Fruit fly (Drosophila melanogaster) whole organism, embryonic: ENCODE results near the gene Ctr1A.

Source experiments
- Abd-B ChIP-seq: fragments of 200-800 bp; sonication (Bioruptor generic); optimal IDR thresholded peaks from 2 replicates; lab custom pipeline; 2018; ENCODE audit warnings: missing biosample characterization, mild to moderate bottlenecking, missing genetic modification characterization, moderate library complexity
- Adf1 ChIP-seq: fragments of 200-800 bp; sonication (Bioruptor generic); IDR thresholded peaks from 2 replicates; pipeline ENCODE4 v1.3.6; 2022; ENCODE audit warnings: missing biosample characterization, missing genetic modification characterization
- Atf3 ChIP-seq: fragments of 200-800 bp; sonication (Bioruptor generic); optimal IDR thresholded peaks from 3 replicates; lab custom pipeline; 2016; ENCODE audit warnings: missing biosample characterization, missing genetic modification characterization
- B-H2 ChIP-seq: fragments of 200-800 bp; sonication (Bioruptor generic); optimal IDR thresholded peaks from 2 replicates; lab custom pipeline; 2018; ENCODE audit warnings: missing biosample characterization, mild to moderate bottlenecking, missing genetic modification characterization
- CG10274 ChIP-seq: fragments of 200-800 bp; sonication (Bioruptor generic); optimal IDR thresholded peaks from 3 replicates; lab custom pipeline; 2017; ENCODE audit warnings: missing biosample characterization, mild to moderate bottlenecking, missing genetic modification characterization
- CG10979 ChIP-seq: fragments of 200-800 bp; sonication (Bioruptor generic); optimal IDR thresholded peaks from 2 replicates; lab custom pipeline; 2018; ENCODE audit warnings: missing biosample characterization, mild to moderate bottlenecking, missing genetic modification characterization, moderate library complexity
- CG11504 ChIP-seq: fragments of 200-800 bp; sonication (Bioruptor generic); optimal IDR thresholded peaks from 3 replicates; lab custom pipeline; 2019; ENCODE audit warnings: missing biosample characterization, mild to moderate bottlenecking, missing genetic modification characterization, moderate library complexity
- CG12219 ChIP-seq: fragments of 200-800 bp; sonication (Bioruptor generic); optimal IDR thresholded peaks from 3 replicates; lab custom pipeline; 2018; ENCODE audit warnings: missing biosample characterization, mild to moderate bottlenecking, missing genetic modification characterization
- CG14667 ChIP-seq: fragments of 200-800 bp; sonication (Bioruptor generic); IDR thresholded peaks from 2 replicates; pipeline ENCODE4 v1.3.6; 2022; ENCODE audit warnings: missing biosample characterization, missing genetic modification characterization
- CG15601 ChIP-seq: fragments of 200-800 bp; sonication (Bioruptor generic); optimal IDR thresholded peaks from 3 replicates; lab custom pipeline; 2019; ENCODE audit warnings: missing biosample characterization, mild to moderate bottlenecking, missing genetic modification characterization, moderate library complexity
- CG17361 ChIP-seq: fragments of 200-800 bp; sonication (Bioruptor generic); IDR thresholded peaks from 3 replicates; pipeline ENCODE4 v1.3.6; 2022; ENCODE audit warnings: missing biosample characterization, missing genetic modification characterization
- CG30403 ChIP-seq: fragments of 200-800 bp; sonication (Bioruptor generic); optimal IDR thresholded peaks from 3 replicates; lab custom pipeline; 2016; ENCODE audit warnings: missing biosample characterization, missing genetic modification characterization
- CG3065 ChIP-seq: fragments of 200-800 bp; sonication (Bioruptor generic); optimal IDR thresholded peaks from 2 replicates; lab custom pipeline; 2016; ENCODE audit warnings: missing biosample characterization, missing genetic modification characterization
- CG31441 ChIP-seq: fragments of 200-800 bp; sonication (Bioruptor generic); IDR thresholded peaks from 2 replicates; pipeline ENCODE4 v1.3.6; 2022; ENCODE audit warnings: missing biosample characterization, missing genetic modification characterization
- CG3838 ChIP-seq: fragments of 200-800 bp; sonication (Bioruptor generic); optimal IDR thresholded peaks from 3 replicates; lab custom pipeline; 2016; ENCODE audit warnings: missing biosample characterization, missing genetic modification characterization
- CG4282 ChIP-seq: fragments of 200-800 bp; sonication (Bioruptor generic); optimal IDR thresholded peaks from 2 replicates; lab custom pipeline; 2016; ENCODE audit warnings: missing biosample characterization, missing genetic modification characterization
- CG6175 ChIP-seq: fragments of 200-800 bp; sonication (Bioruptor generic); IDR thresholded peaks from 3 replicates; pipeline ENCODE4 v1.3.6; 2022; ENCODE audit warnings: missing biosample characterization, missing genetic modification characterization
- CG6654 ChIP-seq: fragments of 200-800 bp; sonication (Bioruptor generic); optimal IDR thresholded peaks from 2 replicates; lab custom pipeline; 2017; ENCODE audit warnings: missing biosample characterization, mild to moderate bottlenecking, missing genetic modification characterization
- CG7372 ChIP-seq: fragments of 200-800 bp; sonication (Bioruptor generic); IDR thresholded peaks from 2 replicates; pipeline ENCODE4 v1.3.6; 2022; ENCODE audit warnings: missing biosample characterization, missing genetic modification characterization
- CG7745 ChIP-seq: fragments of 200-800 bp; sonication (Bioruptor generic); optimal IDR thresholded peaks from 2 replicates; lab custom pipeline; 2018; ENCODE audit warnings: missing biosample characterization, mild to moderate bottlenecking, missing genetic modification characterization, moderate library complexity
- CG7928 ChIP-seq: fragments of 200-800 bp; sonication (Bioruptor generic); optimal IDR thresholded peaks from 2 replicates; lab custom pipeline; 2017; ENCODE audit warnings: missing biosample characterization, mild to moderate bottlenecking, missing genetic modification characterization
- CHES-1-like ChIP-seq: fragments of 200-800 bp; sonication (Bioruptor generic); optimal IDR thresholded peaks from 2 replicates; lab custom pipeline; 2016; ENCODE audit warnings: missing biosample characterization, missing genetic modification characterization
- CkIIα-i1 ChIP-seq: fragments of 200-800 bp; sonication (Bioruptor generic); IDR thresholded peaks from 2 replicates; pipeline ENCODE4 v1.3.6; 2022; ENCODE audit warnings: missing biosample characterization, missing genetic modification characterization
- CrebB ChIP-seq: fragments of 200-800 bp; sonication (Bioruptor generic); optimal IDR thresholded peaks from 3 replicates; lab custom pipeline; 2018; ENCODE audit warnings: missing biosample characterization, mild to moderate bottlenecking, missing genetic modification characterization
- D19A ChIP-seq: fragments of 200-800 bp; optimal IDR thresholded peaks from 3 replicates; lab custom pipeline; 2019; ENCODE audit warnings: missing biosample characterization, mild to moderate bottlenecking, missing genetic modification characterization, moderate library complexity
- Dad ChIP-seq: fragments of 200-800 bp; sonication (Bioruptor generic); optimal IDR thresholded peaks from 3 replicates; lab custom pipeline; 2016; ENCODE audit warnings: missing biosample characterization, missing genetic modification characterization
- Dek ChIP-seq: fragments of 200-800 bp; sonication (Bioruptor generic); optimal IDR thresholded peaks from 3 replicates; lab custom pipeline; 2019; ENCODE audit warnings: missing biosample characterization, mild to moderate bottlenecking, missing genetic modification characterization, moderate library complexity
- ERR ChIP-seq: fragments of 200-800 bp; sonication (Bioruptor generic); optimal IDR thresholded peaks from 2 replicates; lab custom pipeline; 2016; ENCODE audit warnings: missing biosample characterization, missing genetic modification characterization
- Elba2 ChIP-seq: fragments of 200-800 bp; sonication (Bioruptor generic); optimal IDR thresholded peaks from 3 replicates; lab custom pipeline; 2016; ENCODE audit warnings: missing biosample characterization, missing genetic modification characterization
- Ets65A ChIP-seq: fragments of 200-800 bp; sonication (Bioruptor generic); peaks from one replicate; lab custom pipeline; 2016; ENCODE audit warnings: missing biosample characterization, missing genetic modification characterization
- HLH54F ChIP-seq: fragments of 200-800 bp; sonication (Bioruptor generic); optimal IDR thresholded peaks from 3 replicates; lab custom pipeline; 2016; ENCODE audit warnings: missing biosample characterization, missing genetic modification characterization
- HmgZ ChIP-seq: fragments of 200-800 bp; sonication (Bioruptor generic); optimal IDR thresholded peaks from 2 replicates; lab custom pipeline; 2018; ENCODE audit warnings: missing biosample characterization, mild to moderate bottlenecking, missing genetic modification characterization
- MBD-R2 ChIP-seq: fragments of 200-800 bp; sonication (Bioruptor generic); IDR thresholded peaks from 2 replicates; pipeline ENCODE4 v1.3.6; 2022; ENCODE audit warnings: missing biosample characterization, missing genetic modification characterization
- Nf-YC ChIP-seq: fragments of 200-800 bp; optimal IDR thresholded peaks from 3 replicates; lab custom pipeline; 2019; ENCODE audit warnings: missing biosample characterization, mild to moderate bottlenecking, missing genetic modification characterization, moderate library complexity
- Spps ChIP-seq: fragments of 200-800 bp; sonication (Bioruptor generic); optimal IDR thresholded peaks from 2 replicates; lab custom pipeline; 2018; ENCODE audit warnings: missing biosample characterization, mild to moderate bottlenecking, missing genetic modification characterization
- Xbp1 ChIP-seq: fragments of 200-800 bp; sonication (Bioruptor generic); optimal IDR thresholded peaks from 3 replicates; lab custom pipeline; 2016; ENCODE audit warnings: missing biosample characterization, mild to moderate bottlenecking, missing genetic modification characterization
- abd-A ChIP-seq: fragments of 200-800 bp; sonication (Bioruptor generic); optimal IDR thresholded peaks from 3 replicates; lab custom pipeline; 2019; ENCODE audit warnings: missing biosample characterization, mild to moderate bottlenecking, missing genetic modification characterization, moderate library complexity
- ems ChIP-seq: fragments of 200-800 bp; sonication (Bioruptor generic); optimal IDR thresholded peaks from 3 replicates; lab custom pipeline; 2016; ENCODE audit warnings: missing biosample characterization, missing genetic modification characterization
- esg ChIP-seq: fragments of 200-800 bp; sonication (Bioruptor generic); conservative IDR thresholded peaks from 2 replicates; pipeline ENCODE4 v1.3.6; 2022; ENCODE audit warnings: missing biosample characterization, missing genetic modification characterization
- fd3F ChIP-seq: fragments of 200-800 bp; sonication (Bioruptor generic); optimal IDR thresholded peaks from 2 replicates; lab custom pipeline; 2018; ENCODE audit warnings: missing biosample characterization, mild to moderate bottlenecking, missing genetic modification characterization, moderate library complexity
- gfzf ChIP-seq: fragments of 200-800 bp; sonication (Bioruptor generic); optimal IDR thresholded peaks from 2 replicates; lab custom pipeline; 2016; ENCODE audit warnings: missing biosample characterization, mild to moderate bottlenecking, missing genetic modification characterization, moderate library complexity
- inv ChIP-seq: fragments of 200-800 bp; sonication (Bioruptor generic); IDR thresholded peaks from 2 replicates; pipeline ENCODE4 v1.3.6; 2022; ENCODE audit warnings: missing biosample characterization, missing genetic modification characterization; ENCODE audit not compliant: partially characterized antibody
- jigr1 ChIP-seq: fragments of 200-800 bp; sonication (Bioruptor generic); IDR thresholded peaks from 3 replicates; pipeline ENCODE4 v1.3.6; 2022; ENCODE audit warnings: missing biosample characterization, missing genetic modification characterization
- onecut ChIP-seq: fragments of 200-800 bp; sonication (Bioruptor generic); IDR thresholded peaks from 2 replicates; pipeline ENCODE4 v1.3.6; 2022; ENCODE audit warnings: missing biosample characterization, missing genetic modification characterization
- org-1 ChIP-seq: fragments of 200-800 bp; sonication (Bioruptor generic); optimal IDR thresholded peaks from 2 replicates; lab custom pipeline; 2017; ENCODE audit warnings: missing biosample characterization, missing genetic modification characterization
- pros ChIP-seq: fragments of 200-800 bp; sonication (Bioruptor generic); optimal IDR thresholded peaks from 3 replicates; lab custom pipeline; 2019; ENCODE audit warnings: missing biosample characterization, mild to moderate bottlenecking, missing genetic modification characterization, moderate library complexity
- pum ChIP-seq: fragments of 200-800 bp; sonication (Bioruptor generic); optimal IDR thresholded peaks from 2 replicates; lab custom pipeline; 2016; ENCODE audit warnings: missing biosample characterization, missing genetic modification characterization
- row ChIP-seq: fragments of 200-800 bp; sonication (Bioruptor generic); IDR thresholded peaks from 3 replicates; pipeline ENCODE4 v1.3.6; 2022; ENCODE audit warnings: missing biosample characterization, missing genetic modification characterization
- ssp ChIP-seq: fragments of 200-800 bp; sonication (Bioruptor generic); IDR thresholded peaks from 2 replicates; pipeline ENCODE4 v1.3.6; 2022; ENCODE audit warnings: missing biosample characterization, missing genetic modification characterization
- trh ChIP-seq: fragments of 200-800 bp; sonication (Bioruptor generic); optimal IDR thresholded peaks from 2 replicates; lab custom pipeline; 2016; ENCODE audit warnings: missing biosample characterization, missing genetic modification characterization
- unpg ChIP-seq: fragments of 200-800 bp; sonication (Bioruptor generic); optimal IDR thresholded peaks from 3 replicates; lab custom pipeline; 2018; ENCODE audit warnings: missing biosample characterization, mild to moderate bottlenecking, missing genetic modification characterization, moderate library complexity
- zen2 ChIP-seq: fragments of 200-800 bp; sonication (Bioruptor generic); IDR thresholded peaks from 3 replicates; pipeline ENCODE4 v1.3.6; 2022; ENCODE audit warnings: missing biosample characterization, missing genetic modification characterization; ENCODE audit not compliant: partially characterized antibody

Ctr1A gene

DNA sequence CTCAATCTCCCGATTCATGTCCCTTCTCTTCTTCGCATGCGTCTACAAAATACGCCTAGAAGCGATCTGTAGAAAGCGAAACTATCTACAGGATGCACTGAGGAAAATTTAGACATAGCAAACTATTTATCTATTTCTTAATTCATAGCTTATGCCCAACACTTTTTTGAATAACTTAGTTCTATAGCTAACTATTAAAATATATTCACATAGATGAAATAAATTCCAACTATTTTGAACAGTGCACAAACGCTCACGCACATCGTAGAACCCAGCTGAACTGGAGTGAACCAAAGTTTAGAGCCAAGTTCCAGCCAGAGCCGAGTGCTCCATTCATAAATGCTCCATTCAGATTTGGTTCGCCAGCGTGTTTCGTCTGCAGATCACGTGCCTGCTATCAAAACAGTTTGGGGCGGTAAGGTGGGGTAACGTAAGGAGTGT lies 39.9 kb upstream of the Ctr1A start (continued):
- TF ChIP-seq zen2 (GFP tag; lab: Robert Waterston, UW): no peak
- no peak for TF ChIP-seq Dek
- peak; percentile 6 for TF ChIP-seq CG12219
- TF ChIP-seq Abd-B (GFP tag; lab: Kevin White, UChicago): peak; percentile 13
- TF ChIP-seq CG3838 (GFP tag; lab: Kevin White, UChicago): no peak
- TF ChIP-seq CG7745 (tag; lab: Kevin White, UChicago): no peak
- peak; percentile 62 for TF ChIP-seq CG10979 (tag; lab: Kevin White, UChicago)
- TF ChIP-seq inv (GFP tag; lab: Robert Waterston, UW): no peak
- TF ChIP-seq MBD-R2 (GFP tag; lab: Robert Waterston, UW): peak; percentile 32; the same call in 1 of the 2 replicates
- TF ChIP-seq jigr1: no peak
- no peak for TF ChIP-seq ssp (GFP tag; lab: Robert Waterston, UW)
- TF ChIP-seq Atf3 (GFP tag; lab: Kevin White, UChicago): no peak
- TF ChIP-seq CG4282 (GFP tag; lab: Kevin White, UChicago): no peak
- no peak for TF ChIP-seq CG6175 (GFP tag; lab: Robert Waterston, UW)
- TF ChIP-seq B-H2 (GFP tag; lab: Kevin White, UChicago): no peak
- TF ChIP-seq Spps (tag; lab: Kevin White, UChicago): peak; percentile 4
- no peak for TF ChIP-seq pum (GFP tag; lab: Kevin White, UChicago)
- TF ChIP-seq CG14667: peak; percentile 46; the same call in 1 of the 2 replicates
- TF ChIP-seq CG7928 (GFP tag; lab: Kevin White, UChicago): no peak
- no peak for TF ChIP-seq Nf-YC
- peak; percentile 46 for TF ChIP-seq CG31441 (GFP tag; lab: Robert Waterston, UW)
- TF ChIP-seq gfzf: no peak
- TF ChIP-seq D19A (tag; lab: Kevin White, UChicago): peak; percentile 41
- TF ChIP-seq CG3065 (GFP tag; lab: Kevin White, UChicago): no peak
- TF ChIP-seq CG11504 (tag; lab: Kevin White, UChicago): peak; percentile 53
- peak; percentile 47 for TF ChIP-seq CG30403 (GFP tag; lab: Kevin White, UChicago)
- TF ChIP-seq CG6654 (GFP tag; lab: Kevin White, UChicago): no peak
- TF ChIP-seq ERR (GFP tag; lab: Kevin White, UChicago): peak; percentile 12
- peak; percentile 21 for TF ChIP-seq CHES-1-like (GFP tag; lab: Kevin White, UChicago)
- peak; percentile 40; the same call in 1 of the 3 replicates for TF ChIP-seq CG17361 (GFP tag; lab: Robert Waterston, UW)
- no peak for TF ChIP-seq HLH54F
- peak; percentile 56 for TF ChIP-seq row
- peak; percentile 28 for TF ChIP-seq Ets65A (GFP tag; lab: Kevin White, UChicago)
- no peak for TF ChIP-seq trh (GFP tag; lab: Kevin White, UChicago)
- no peak for TF ChIP-seq pros (GFP tag; lab: Kevin White, UChicago)
- no peak for TF ChIP-seq abd-A
- no peak for TF ChIP-seq Dad (GFP tag; lab: Kevin White, UChicago)
- TF ChIP-seq Xbp1 (GFP tag; lab: Kevin White, UChicago): peak; percentile 22
- no peak for TF ChIP-seq onecut (GFP tag; lab: Robert Waterston, UW)
- no peak for TF ChIP-seq fd3F
- TF ChIP-seq CG7372: no peak; the same call in 1 of the 2 replicates
- TF ChIP-seq HmgZ: peak; percentile 27
- TF ChIP-seq Elba2 (GFP tag; lab: Kevin White, UChicago): no peak
- peak; percentile 10 for TF ChIP-seq CG15601 (tag; lab: Kevin White, UChicago)
- no peak for TF ChIP-seq org-1 (GFP tag; lab: Kevin White, UChicago)
- TF ChIP-seq CG10274 (GFP tag; lab: Kevin White, UChicago): no peak
- no peak; the same call in 1 of the 2 replicates for TF ChIP-seq Adf1
- TF ChIP-seq esg (GFP tag; lab: Robert Waterston, UW): peak; percentile 41; the same call in 1 of the 2 replicates
- peak; percentile 42 for TF ChIP-seq unpg (GFP tag; lab: Kevin White, UChicago)
- TF ChIP-seq ems (GFP tag; lab: Kevin White, UChicago): no peak
- no peak for TF ChIP-seq CrebB (tag; lab: Kevin White, UChicago)
- no peak for TF ChIP-seq CkIIα-i1
